Fruit fly (Drosophila melanogaster): ENCODE data around the gene her.
A peak's percentile ranks its signal among the peaks of the same experiment; 100 is the strongest.

DNA sequence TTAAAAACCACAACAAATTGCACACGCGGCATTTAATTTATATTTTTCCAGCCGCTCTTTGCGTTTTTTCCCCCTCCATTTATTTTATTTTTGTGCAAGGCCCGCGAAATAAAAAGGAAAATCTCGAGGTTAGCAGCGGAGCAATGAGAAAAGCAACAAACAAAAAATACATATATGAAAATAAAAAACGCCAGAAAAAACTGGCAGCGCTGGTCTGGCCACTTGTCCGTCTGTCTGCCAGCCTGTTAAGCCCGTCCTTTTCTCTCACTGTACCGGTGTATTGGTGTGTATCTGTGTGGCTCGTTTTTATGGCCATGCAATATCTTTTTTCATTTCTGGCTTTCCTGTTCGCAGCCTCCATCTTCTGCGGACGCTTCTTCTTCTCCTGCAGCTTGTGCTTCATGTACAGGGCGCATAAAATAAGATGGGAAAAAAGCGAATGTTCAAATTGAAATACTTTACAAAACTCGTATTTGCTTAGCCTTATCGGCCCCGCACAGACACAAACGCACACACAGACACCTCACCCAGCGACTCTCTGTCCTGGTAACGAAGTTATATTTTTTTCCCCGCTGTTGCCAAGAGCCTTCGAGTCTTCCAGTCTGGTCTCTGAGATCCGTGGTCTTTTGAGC, 9.5 kb downstream of the her start:
- TF ChIP-seq Pif1A (GFP tag; optimal IDR thresholded peaks at IDR 0.05) (peak; percentile 64), CG34367 (tag; optimal IDR thresholded peaks at IDR 0.05) (peak; percentile 68)
